Worm (Caenorhabditis elegans) whole organism, L1 larva: ENCODE measurements around the gene mlc-1.

Experiments
- C04F5.9 ChIP-seq: sonication (generic microtip); optimal IDR thresholded peaks from 2 replicates; lab custom pipeline; 2016; ENCODE audit warnings: missing genetic modification characterization, missing compliant biosample characterization
- C34B4.2 ChIP-seq: sonication (generic microtip); optimal IDR thresholded peaks from 2 replicates; lab custom pipeline; 2017; ENCODE audit warnings: mild to moderate bottlenecking, missing genetic modification characterization, missing compliant biosample characterization
- F16B12.6 ChIP-seq: fragments of 150-350 bp; optimal IDR thresholded peaks from 2 replicates; lab custom pipeline; 2014; ENCODE audit warnings: missing biosample characterization, missing genetic modification characterization
- Y116A8C.19 ChIP-seq: sonication (generic microtip); optimal IDR thresholded peaks from 2 replicates; lab custom pipeline; 2016; ENCODE audit warnings: missing compliant biosample characterization, missing genetic modification characterization, borderline replicate concordance
- aha-1 ChIP-seq: fragments of 150-350 bp; optimal IDR thresholded peaks from 2 replicates; lab custom pipeline; 2014; ENCODE audit warnings: missing biosample characterization, missing genetic modification characterization
- alr-1 ChIP-seq: fragments of 200-800 bp; sonication (Bioruptor generic); optimal IDR thresholded peaks from 2 replicates; lab custom pipeline; 2018; ENCODE audit warnings: borderline replicate concordance, mild to moderate bottlenecking, missing genetic modification characterization, missing compliant biosample characterization
- aly-2 ChIP-seq: fragments of 150-350 bp; optimal IDR thresholded peaks from 2 replicates; lab custom pipeline; 2014; ENCODE audit warnings: missing biosample characterization, missing genetic modification characterization
- blmp-1 ChIP-seq: fragments of 150-350 bp; optimal IDR thresholded peaks from 2 replicates; lab custom pipeline; 2014; ENCODE audit warnings: missing biosample characterization, missing genetic modification characterization
- ceh-8 ChIP-seq: fragments of 200-800 bp; sonication (Bioruptor generic); optimal IDR thresholded peaks from 2 replicates; lab custom pipeline; 2018; ENCODE audit warnings: mild to moderate bottlenecking, missing genetic modification characterization, moderate library complexity, missing compliant biosample characterization
- dsc-1 ChIP-seq: sonication (generic microtip); optimal IDR thresholded peaks from 2 replicates; lab custom pipeline; 2016; ENCODE audit warnings: mild to moderate bottlenecking, missing genetic modification characterization, missing compliant biosample characterization
- efl-1 ChIP-seq, 4 experiments: fragments of 150-350 bp; optimal IDR thresholded peaks in 3 of 4; peaks in 1 of 4; 1 replicate in 1 of 4; 2 replicates in 3 of 4; lab custom pipeline; 2014; ENCODE audit warnings: missing biosample characterization in 2 of 4, missing genetic modification characterization in 2 of 4, missing genetic modification reagents in 2 of 4
- efl-3 ChIP-seq: fragments of 200-800 bp; sonication (Bioruptor generic); optimal IDR thresholded peaks from 2 replicates; lab custom pipeline; 2018; ENCODE audit warnings: mild to moderate bottlenecking, missing genetic modification characterization, missing compliant biosample characterization
- egl-13 ChIP-seq: sonication (generic microtip); optimal IDR thresholded peaks from 2 replicates; lab custom pipeline; 2016; ENCODE audit warnings: missing genotype, missing genetic modification reagents, missing genetic modification characterization, missing compliant biosample characterization
- elt-2 ChIP-seq: sonication (generic microtip); optimal IDR thresholded peaks from 2 replicates; lab custom pipeline; 2016; ENCODE audit warnings: missing genetic modification characterization, mild to moderate bottlenecking, inconsistent platforms, missing compliant biosample characterization, missing genetic modification reagents
- fkh-4 ChIP-seq: sonication (generic microtip); optimal IDR thresholded peaks from 2 replicates; lab custom pipeline; 2016; ENCODE audit warnings: missing compliant biosample characterization, missing genetic modification characterization, borderline replicate concordance
- fos-1 ChIP-seq: fragments of 150-350 bp; optimal IDR thresholded peaks from 2 replicates; lab custom pipeline; 2014; ENCODE audit warnings: missing biosample characterization, missing genetic modification characterization
- grh-1 ChIP-seq: fragments of 200-800 bp; sonication (Bioruptor generic); IDR thresholded peaks from 2 replicates; pipeline ENCODE4 v1.3.6; 2022; ENCODE audit warnings: missing genetic modification reagents, missing genetic modification characterization, missing compliant biosample characterization
- hlh-4 ChIP-seq: sonication (generic microtip); optimal IDR thresholded peaks from 2 replicates; lab custom pipeline; 2016; ENCODE audit warnings: mild to moderate bottlenecking, missing genetic modification characterization, missing compliant biosample characterization
- irx-1 ChIP-seq: sonication (generic microtip); optimal IDR thresholded peaks from 2 replicates; lab custom pipeline; 2016; ENCODE audit warnings: missing genetic modification characterization, missing compliant biosample characterization
- isw-1 ChIP-seq: fragments of 200-800 bp; sonication (Bioruptor generic); IDR thresholded peaks from 2 replicates; pipeline ENCODE4 v1.3.6; 2022; ENCODE audit warnings: missing genetic modification characterization, missing compliant biosample characterization
- lin-13 ChIP-seq: fragments of 150-350 bp; optimal IDR thresholded peaks from 2 replicates; lab custom pipeline; 2014; ENCODE audit warnings: missing biosample characterization, missing genetic modification reagents, missing genetic modification characterization
- lin-14 ChIP-seq: fragments of 200-800 bp; sonication (Bioruptor generic); optimal IDR thresholded peaks from 2 replicates; lab custom pipeline; 2018; ENCODE audit warnings: mild to moderate bottlenecking, missing genetic modification characterization, moderate library complexity, missing compliant biosample characterization
- lir-3 ChIP-seq: sonication (generic microtip); optimal IDR thresholded peaks from 2 replicates; lab custom pipeline; 2016; ENCODE audit warnings: mild to moderate bottlenecking, missing genetic modification characterization, moderate library complexity, missing compliant biosample characterization; ENCODE audit not compliant: poor library complexity
- lsy-2 ChIP-seq, 2 experiments: fragments of 150-350 bp; optimal IDR thresholded peaks; 2 replicates each; lab custom pipeline; 2014; ENCODE audit warnings: missing biosample characterization in 2 of 2, missing genetic modification characterization in 2 of 2
- mab-9 ChIP-seq: fragments of 200-800 bp; sonication (Bioruptor generic); IDR thresholded peaks from 2 replicates; pipeline ENCODE4 v1.3.6; 2022; ENCODE audit warnings: missing genetic modification reagents, missing genetic modification characterization, missing compliant biosample characterization
- nhr-12 ChIP-seq: sonication (generic microtip); optimal IDR thresholded peaks from 2 replicates; lab custom pipeline; 2017; ENCODE audit warnings: missing biosample characterization, missing genetic modification characterization
- nhr-237 ChIP-seq: fragments of 150-350 bp; optimal IDR thresholded peaks from 2 replicates; lab custom pipeline; 2014; ENCODE audit warnings: missing biosample characterization, missing genetic modification characterization
- nhr-28 ChIP-seq: fragments of 150-350 bp; optimal IDR thresholded peaks from 2 replicates; lab custom pipeline; 2014; ENCODE audit warnings: missing biosample characterization, missing genetic modification characterization
- nhr-71 ChIP-seq: sonication (generic microtip); optimal IDR thresholded peaks from 2 replicates; lab custom pipeline; 2016; ENCODE audit warnings: mild to moderate bottlenecking, missing genetic modification characterization, moderate library complexity, missing compliant biosample characterization
- nhr-76 ChIP-seq: sonication (generic microtip); optimal IDR thresholded peaks from 2 replicates; lab custom pipeline; 2017; ENCODE audit warnings: missing biosample characterization, missing genetic modification characterization
- nhr-85 ChIP-seq: sonication (generic microtip); peaks from one replicate; lab custom pipeline; 2016; ENCODE audit warnings: missing genetic modification characterization, inconsistent platforms, missing compliant biosample characterization
- nhr-90 ChIP-seq: sonication (generic microtip); optimal IDR thresholded peaks from 2 replicates; lab custom pipeline; 2016; ENCODE audit warnings: mild to moderate bottlenecking, missing genetic modification characterization, missing compliant biosample characterization; ENCODE audit not compliant: poor library complexity
- pqm-1 ChIP-seq: sonication (generic microtip); optimal IDR thresholded peaks from 3 replicates; lab custom pipeline; 2017; ENCODE audit warnings: missing biosample characterization, missing genetic modification characterization
- rnt-1 ChIP-seq: sonication (generic microtip); optimal IDR thresholded peaks from 2 replicates; lab custom pipeline; 2016; ENCODE audit warnings: mild to moderate bottlenecking, missing genetic modification characterization, moderate library complexity, missing compliant biosample characterization
- skn-1 ChIP-seq: fragments of 150-350 bp; optimal IDR thresholded peaks from 2 replicates; lab custom pipeline; 2014; ENCODE audit warnings: missing biosample characterization, missing genetic modification characterization
- snpc-4 ChIP-seq: fragments of 150-350 bp; optimal IDR thresholded peaks from 2 replicates; lab custom pipeline; 2014; ENCODE audit warnings: missing biosample characterization, missing genetic modification characterization
- sox-4 ChIP-seq: sonication (generic microtip); optimal IDR thresholded peaks from 2 replicates; lab custom pipeline; 2016; ENCODE audit warnings: missing genetic modification characterization, missing compliant biosample characterization
- sptf-1 ChIP-seq: fragments of 150-350 bp; optimal IDR thresholded peaks from 2 replicates; lab custom pipeline; 2014; ENCODE audit warnings: missing biosample characterization, missing genetic modification characterization
- tlp-1 ChIP-seq: fragments of 150-350 bp; optimal IDR thresholded peaks from 2 replicates; lab custom pipeline; 2014; ENCODE audit warnings: missing biosample characterization, missing genetic modification characterization
- unc-130 ChIP-seq: fragments of 150-350 bp; optimal IDR thresholded peaks from 2 replicates; lab custom pipeline; 2017; ENCODE audit warnings: missing biosample characterization, missing genetic modification characterization, inconsistent platforms
- unc-30 ChIP-seq: sonication (generic microtip); optimal IDR thresholded peaks from 2 replicates; lab custom pipeline; 2017; ENCODE audit warnings: missing biosample characterization, missing genetic modification characterization
- unc-62 ChIP-seq: fragments of 150-350 bp; optimal IDR thresholded peaks from 2 replicates; lab custom pipeline; 2014; ENCODE audit warnings: missing biosample characterization, missing genetic modification reagents, missing genetic modification characterization
- unc-98 ChIP-seq: fragments of 200-800 bp; sonication (Bioruptor generic); IDR thresholded peaks from 2 replicates; pipeline ENCODE4 v1.3.6; 2022; ENCODE audit warnings: missing genetic modification characterization, missing compliant biosample characterization
- vab-15 ChIP-seq: sonication (generic microtip); optimal IDR thresholded peaks from 2 replicates; lab custom pipeline; 2017; ENCODE audit warnings: missing genotype, mild to moderate bottlenecking, missing genetic modification characterization, missing compliant biosample characterization
- xbp-1 ChIP-seq: sonication (generic microtip); optimal IDR thresholded peaks from 2 replicates; lab custom pipeline; 2016; ENCODE audit warnings: missing genetic modification characterization, missing compliant biosample characterization
- zag-1 ChIP-seq: fragments of 150-350 bp; optimal IDR thresholded peaks from 2 replicates; lab custom pipeline; 2014; ENCODE audit warnings: missing biosample characterization, missing genetic modification characterization

Gene mlc-1

ce11 chrX:17434234-17434633 lies 24.8 kb upstream of the mlc-1 start, which contains the start of gene fubl-3 (continued):
- no peak for TF ChIP-seq alr-1 (tag; lab: Kevin White, UChicago)
- no peak for TF ChIP-seq unc-62 (GFP tag; lab: Kevin White, UChicago)
- TF ChIP-seq isw-1 (GFP tag; lab: Robert Waterston, UW): no peak
- no peak for TF ChIP-seq lir-3 (tag; lab: Kevin White, UChicago)
- TF ChIP-seq sptf-1 (tag; lab: Kevin White, UChicago): no peak
- TF ChIP-seq unc-130 (tag; lab: Kevin White, UChicago): peak; percentile 51
- TF ChIP-seq Y116A8C.19 (tag; lab: Kevin White, UChicago): no peak
- TF ChIP-seq tlp-1 (tag; lab: Kevin White, UChicago): no peak
- peak; percentile 45 for TF ChIP-seq rnt-1
- no peak for TF ChIP-seq dsc-1
- no peak for TF ChIP-seq nhr-76 (tag; lab: Kevin White, UChicago)
- TF ChIP-seq aha-1 (tag; lab: Kevin White, UChicago): no peak
- no peak for TF ChIP-seq zag-1 (tag; lab: Kevin White, UChicago)
- TF ChIP-seq nhr-85 (tag; lab: Kevin White, UChicago): peak; percentile 42
- TF ChIP-seq unc-30 (tag; lab: Kevin White, UChicago): no peak
- TF ChIP-seq efl-1 (optimal IDR thresholded peaks at IDR 0.05; lab: Kevin White, UChicago): peak in 1 of 2 experiments; percentile 25
- TF ChIP-seq efl-1 (GFP tag; optimal IDR thresholded peaks at IDR 0.05 in 1 of 2; lab: Kevin White, UChicago): peak in 1 of 2 experiments; percentile 75
- peak; percentile 7 for TF ChIP-seq skn-1

- no peak for TF ChIP-seq unc-62 (GFP tag; lab: Kevin White, UChicago)
- TF ChIP-seq snpc-4 (tag; lab: Kevin White, UChicago): no peak
- no peak for TF ChIP-seq dsc-1
- no peak for TF ChIP-seq blmp-1 (tag; lab: Kevin White, UChicago)
- no peak for TF ChIP-seq hlh-4 (tag; lab: Kevin White, UChicago)
- TF ChIP-seq nhr-71: no peak
- no peak for TF ChIP-seq pqm-1 (tag; lab: Kevin White, UChicago)
- TF ChIP-seq nhr-12 (tag; lab: Kevin White, UChicago): no peak
- no peak for TF ChIP-seq nhr-237 (tag; lab: Kevin White, UChicago)
- no peak for TF ChIP-seq lin-13
Observed at ce11 chrX:17438386-17438785, 20.6 kb upstream of the mlc-1 start, which contains the start of gene C36E6.8. Gene C36E6.8 (plus strand): TSS chrX:17438686.

- TF ChIP-seq grh-1 (GFP tag; lab: Robert Waterston, UW): peak; percentile 45; the same call in 1 of the 2 replicates
- TF ChIP-seq mab-9 (GFP tag; lab: Robert Waterston, UW): 0 out of 2 replicates have a peak, but pooled peaks have one; percentile 34
- TF ChIP-seq, all 84 proteins: peak for 2; not testable (repeated sequence) for 82
Observed at ce11 chrX:17442539-17442938, 16.5 kb upstream of the mlc-1 start.

ce11 chrX:17451410-17451809 lies 7.6 kb upstream of the mlc-1 start, which contains the start of gene C36E6.2:
Gene C36E6.2 (plus strand): TSS chrX:17451670.
- peak; percentile 82 for TF ChIP-seq blmp-1 (tag; lab: Kevin White, UChicago)
- TF ChIP-seq grh-1 (GFP tag; lab: Robert Waterston, UW): no peak
- peak; percentile 16 for TF ChIP-seq egl-13 (tag; lab: Kevin White, UChicago)
- no peak for TF ChIP-seq aly-2 (tag; lab: Kevin White, UChicago)
- TF ChIP-seq lin-14: peak; percentile 94
- TF ChIP-seq F16B12.6 (tag; lab: Kevin White, UChicago): peak; percentile 98
- no peak for TF ChIP-seq fkh-4 (tag; lab: Kevin White, UChicago)
- TF ChIP-seq zag-1 (tag; lab: Kevin White, UChicago): no peak
- TF ChIP-seq nhr-28: no peak
- TF ChIP-seq lsy-2 (tag; optimal IDR thresholded peaks at IDR 0.05; lab: Kevin White, UChicago): peak; percentile 72 to 76
- TF ChIP-seq irx-1 (tag; lab: Kevin White, UChicago): peak; percentile 70
- peak; percentile 97 for TF ChIP-seq xbp-1 (tag; lab: Kevin White, UChicago)
- peak; percentile 54 for TF ChIP-seq lin-13
- TF ChIP-seq fos-1: peak; percentile 46
- peak; percentile 28 for TF ChIP-seq isw-1 (GFP tag; lab: Robert Waterston, UW)
- peak; percentile 56 for TF ChIP-seq vab-15 (tag; lab: Kevin White, UChicago)
- no peak for TF ChIP-seq efl-3 (GFP tag; lab: Kevin White, UChicago)
- TF ChIP-seq sox-4: no peak
- TF ChIP-seq elt-2 (tag; lab: Kevin White, UChicago): no peak
- peak; percentile 30 for TF ChIP-seq ceh-8 (GFP tag; lab: Kevin White, UChicago)
- peak; percentile 77 for TF ChIP-seq dsc-1
- TF ChIP-seq unc-98 (GFP tag; lab: Robert Waterston, UW): no peak
- TF ChIP-seq nhr-90 (tag; lab: Kevin White, UChicago): peak; percentile 70
- peak; percentile 51 for TF ChIP-seq C04F5.9 (tag; lab: Kevin White, UChicago)
- no peak for TF ChIP-seq C34B4.2
- TF ChIP-seq tlp-1 (tag; lab: Kevin White, UChicago): no peak
